Worm (Caenorhabditis elegans): ENCODE measurements around the gene col-158.

col-158 gene

DNA sequence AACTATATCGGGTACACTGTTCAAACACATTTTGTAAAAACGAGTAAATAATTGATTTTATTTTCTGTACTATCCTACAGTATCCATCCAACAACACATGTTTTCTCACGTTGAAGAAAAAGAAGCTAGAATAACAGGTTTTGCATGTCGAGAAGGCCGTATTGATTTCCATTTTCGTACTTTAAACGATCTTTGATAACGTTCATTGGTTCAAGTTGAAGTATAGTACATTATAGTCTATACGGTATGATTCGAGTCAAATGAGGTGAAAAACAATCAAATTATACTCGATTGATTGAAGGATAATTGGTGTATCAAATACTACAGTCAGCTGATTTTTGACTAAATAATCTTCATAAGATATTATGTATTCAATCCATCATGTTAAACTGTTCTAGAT is 28.9 kb upstream of the col-158 start:
- peak in 1 of 2 experiments; percentile 1 for TF ChIP-seq lsy-2 (tag; optimal IDR thresholded peaks at IDR 0.05)
- peak; percentile 30 for TF ChIP-seq sma-9 (GFP tag; optimal IDR thresholded peaks at IDR 0.05)
- TF ChIP-seq sma-9 (tag; optimal IDR thresholded peaks at IDR 0.05), result no peak
- TF ChIP-seq nhr-77 (tag; optimal IDR thresholded peaks at IDR 0.05), result no peak
- peak; percentile 15 for TF ChIP-seq nhr-21 (tag; optimal IDR thresholded peaks at IDR 0.05)
- peak; percentile 9 for TF ChIP-seq sma-3 (GFP tag; optimal IDR thresholded peaks at IDR 0.05)
- no peak for TF ChIP-seq ztf-4 (tag; optimal IDR thresholded peaks at IDR 0.05)
- peak; percentile 53 for TF ChIP-seq nhr-25 (tag; optimal IDR thresholded peaks at IDR 0.05)
- TF ChIP-seq nhr-23 (tag; optimal IDR thresholded peaks at IDR 0.05), result no peak
- no peak for TF ChIP-seq mdl-1 (tag; optimal IDR thresholded peaks at IDR 0.05)

- TF ChIP-seq blmp-1 (tag; optimal IDR thresholded peaks at IDR 0.05; ENCODE audit: insufficient read depth), result peak; percentile 61
- TF ChIP-seq ZK546.5 (tag; optimal IDR thresholded peaks at IDR 0.05), result no peak
- TF ChIP-seq crh-2 (tag; optimal IDR thresholded peaks at IDR 0.05), result no peak
- no peak for TF ChIP-seq lin-13 (GFP tag; optimal IDR thresholded peaks at IDR 0.05)
- peak; percentile 70 for TF ChIP-seq nhr-25 (tag; optimal IDR thresholded peaks at IDR 0.05)
- TF ChIP-seq nhr-23 (tag; optimal IDR thresholded peaks at IDR 0.05), result no peak
- no peak for TF ChIP-seq nhr-129 (tag; optimal IDR thresholded peaks at IDR 0.05)
- TF ChIP-seq gmeb-1 (tag; optimal IDR thresholded peaks at IDR 0.05), result no peak
- TF ChIP-seq ztf-11 (tag; optimal IDR thresholded peaks at IDR 0.05), result no peak
- peak; percentile 95 for TF ChIP-seq sma-9 (GFP tag; optimal IDR thresholded peaks at IDR 0.05)
- TF ChIP-seq sma-9 (tag; optimal IDR thresholded peaks at IDR 0.05), result no peak
- no peak for TF ChIP-seq nhr-11 (tag; optimal IDR thresholded peaks at IDR 0.05)
- no peak for TF ChIP-seq ztf-4 (tag; optimal IDR thresholded peaks at IDR 0.05)
- TF ChIP-seq ceh-16 (tag; optimal IDR thresholded peaks at IDR 0.05), result no peak
- no peak for TF ChIP-seq dmd-4 (tag; optimal IDR thresholded peaks at IDR 0.05)
- no peak for TF ChIP-seq elt-3 (tag; optimal IDR thresholded peaks at IDR 0.05)
- TF ChIP-seq sem-4 (tag; optimal IDR thresholded peaks at IDR 0.05), result no peak
- no peak for TF ChIP-seq skn-1 (tag; optimal IDR thresholded peaks at IDR 0.05)
- no peak for TF ChIP-seq ztf-1 (GFP tag; conservative IDR thresholded peaks at IDR 0.05)
- no peak for TF ChIP-seq zag-1 (tag; optimal IDR thresholded peaks at IDR 0.05)
- TF ChIP-seq unc-39 (tag; optimal IDR thresholded peaks at IDR 0.05), result no peak
- peak; percentile 86 for TF ChIP-seq sma-3 (GFP tag; optimal IDR thresholded peaks at IDR 0.05)
- no peak for TF ChIP-seq mbf-1 (tag; optimal IDR thresholded peaks at IDR 0.05)
- no peak for TF ChIP-seq aly-2 (tag; optimal IDR thresholded peaks at IDR 0.05)
- no peak for TF ChIP-seq peb-1 (tag; optimal IDR thresholded peaks at IDR 0.05)
- TF ChIP-seq Y55F3AM.14 (GFP tag; optimal IDR thresholded peaks at IDR 0.05), result no peak
- no peak for TF ChIP-seq lin-11 (tag; optimal IDR thresholded peaks at IDR 0.05)
- TF ChIP-seq C34F6.9 (tag; optimal IDR thresholded peaks at IDR 0.05), result no peak
- no peak for TF ChIP-seq nhr-237 (tag; optimal IDR thresholded peaks at IDR 0.05)
- TF ChIP-seq ama-1 (optimal IDR thresholded peaks at IDR 0.05), result no peak
- TF ChIP-seq alr-1 (tag; optimal IDR thresholded peaks at IDR 0.05), result no peak
- peak in 1 of 2 experiments; percentile 57 for TF ChIP-seq lsy-2 (tag; optimal IDR thresholded peaks at IDR 0.05)
- no peak for TF ChIP-seq nhr-12 (tag; optimal IDR thresholded peaks at IDR 0.05)
- TF ChIP-seq nhr-10 (tag; optimal IDR thresholded peaks at IDR 0.05), result no peak
- no peak for TF ChIP-seq ceh-82 (tag; optimal IDR thresholded peaks at IDR 0.05)
- TF ChIP-seq unc-55 (GFP tag; optimal IDR thresholded peaks at IDR 0.05), result no peak
- peak; percentile 59 for TF ChIP-seq egl-27 (tag; optimal IDR thresholded peaks at IDR 0.05)
- no peak for TF ChIP-seq unc-62 (GFP tag; optimal IDR thresholded peaks at IDR 0.05)
- TF ChIP-seq nhr-21 (tag; optimal IDR thresholded peaks at IDR 0.05), result peak; percentile 85
- peak; percentile 76 for TF ChIP-seq fos-1 (tag; optimal IDR thresholded peaks at IDR 0.05)
Observed at ce11 chrV:11801076-11801849, 28.1 kb upstream of the col-158 start.

Measured in whole organism, L2 larva.